Fruit fly (Drosophila melanogaster) whole organism, wandering third instar larva: ENCODE results near the gene CG34126.

Source experiments
- Abd-B ChIP-seq: fragments of >200 bp; optimal IDR thresholded peaks from 2 replicates; lab custom pipeline; 2017; ENCODE audit warnings: missing biosample characterization, missing genetic modification characterization
- CG32264 ChIP-seq: fragments of 200-800 bp; sonication (Bioruptor generic); optimal IDR thresholded peaks from 2 replicates; lab custom pipeline; 2016; ENCODE audit warnings: missing biosample characterization, missing genetic modification characterization
- CG9705 ChIP-seq: fragments of 200-800 bp; sonication (Bioruptor generic); optimal IDR thresholded peaks from 2 replicates; lab custom pipeline; 2018; ENCODE audit warnings: missing biosample characterization, mild to moderate bottlenecking, missing genetic modification characterization
- CrebA ChIP-seq: fragments of 200-800 bp; sonication (Bioruptor generic); optimal IDR thresholded peaks from 2 replicates; lab custom pipeline; 2016; ENCODE audit warnings: missing biosample characterization, mild to moderate bottlenecking, missing genetic modification characterization, borderline replicate concordance
- Dfd ChIP-seq: fragments of >200 bp; optimal IDR thresholded peaks from 2 replicates; lab custom pipeline; 2017; ENCODE audit warnings: missing biosample characterization, missing genetic modification characterization
- Dif ChIP-seq: fragments of 200-275, 200-300 bp; sonication (Bioruptor generic); optimal IDR thresholded peaks from 2 replicates; lab custom pipeline; 2018; ENCODE audit warnings: missing biosample characterization, missing genetic modification characterization; ENCODE audit not compliant: partially characterized antibody
- GATAd ChIP-seq: sonication (Bioruptor generic); optimal IDR thresholded peaks from 2 replicates; lab custom pipeline; 2016; ENCODE audit warnings: missing biosample characterization, missing genetic modification characterization
- Hnf4 ChIP-seq: fragments of 200-800 bp; sonication (Bioruptor generic); optimal IDR thresholded peaks from 2 replicates; lab custom pipeline; 2016; ENCODE audit warnings: missing biosample characterization, mild to moderate bottlenecking, missing genetic modification characterization
- Hr78 ChIP-seq: fragments of >200 bp; optimal IDR thresholded peaks from 2 replicates; lab custom pipeline; 2017; ENCODE audit warnings: missing biosample characterization, missing genetic modification characterization
- Hr83 ChIP-seq: fragments of 200-300 bp; sonication (Bioruptor generic); optimal IDR thresholded peaks from 2 replicates; lab custom pipeline; 2016; ENCODE audit warnings: missing biosample characterization, mild to moderate bottlenecking, missing genetic modification characterization, moderate library complexity; ENCODE audit not compliant: poor library complexity, severe bottlenecking
- Jra ChIP-seq: sonication (Bioruptor generic); optimal IDR thresholded peaks from 2 replicates; lab custom pipeline; 2016; ENCODE audit warnings: missing biosample characterization, missing genetic modification characterization
- Mio ChIP-seq: sonication (Bioruptor generic); optimal IDR thresholded peaks from 2 replicates; lab custom pipeline; 2016; ENCODE audit warnings: missing biosample characterization, missing genetic modification characterization
- OdsH ChIP-seq: fragments of 200-800 bp; sonication (Bioruptor generic); optimal IDR thresholded peaks from 2 replicates; lab custom pipeline; 2016; ENCODE audit warnings: missing biosample characterization, mild to moderate bottlenecking, missing genetic modification characterization
- Sp1 ChIP-seq: fragments of 200-800 bp; sonication (Bioruptor generic); optimal IDR thresholded peaks from 3 replicates; lab custom pipeline; 2019; ENCODE audit warnings: missing biosample characterization, mild to moderate bottlenecking, missing genetic modification characterization, moderate library complexity
- br ChIP-seq: fragments of 200-800 bp; sonication (Bioruptor generic); optimal IDR thresholded peaks from 2 replicates; lab custom pipeline; 2016; ENCODE audit warnings: missing biosample characterization, missing genetic modification characterization
- brk ChIP-seq: fragments of 200-800 bp; sonication (Bioruptor generic); optimal IDR thresholded peaks from 2 replicates; lab custom pipeline; 2016; ENCODE audit warnings: missing biosample characterization, mild to moderate bottlenecking, missing genetic modification characterization
- dl ChIP-seq, 2 experiments: fragments of 175-275, 200-275 bp in 1 of 2; fragments of 200-275 bp in 1 of 2; sonication (Bioruptor generic); optimal IDR thresholded peaks; lab custom pipeline; 2018; ENCODE audit warnings: mild to moderate bottlenecking in 2 of 2, missing biosample characterization in 2 of 2, missing genetic modification characterization in 2 of 2, moderate library complexity in 2 of 2; ENCODE audit not compliant: partially characterized antibody in 2 of 2, insufficient read depth in 1 of 2
- dmrt93B ChIP-seq: fragments of 200-800 bp; sonication (Bioruptor generic); optimal IDR thresholded peaks from 2 replicates; lab custom pipeline; 2018; ENCODE audit warnings: missing biosample characterization, mild to moderate bottlenecking, missing genetic modification characterization
- dsf ChIP-seq: sonication (Bioruptor generic); optimal IDR thresholded peaks from 2 replicates; lab custom pipeline; 2016; ENCODE audit warnings: missing biosample characterization, missing genetic modification characterization, borderline replicate concordance
- ey ChIP-seq: fragments of 200-800 bp; sonication (Bioruptor generic); optimal IDR thresholded peaks from 2 replicates; lab custom pipeline; 2016; ENCODE audit warnings: missing biosample characterization, missing genetic modification characterization
- foxo ChIP-seq, 2 experiments: fragments of 200-800 bp; sonication (Bioruptor generic); optimal IDR thresholded peaks; 2 replicates in 1 of 2; 3 replicates in 1 of 2; lab custom pipeline; 2016 to 2017; ENCODE audit warnings: missing biosample characterization in 2 of 2, missing genetic modification characterization in 2 of 2
- fru ChIP-seq: fragments of 200-800 bp; sonication (Bioruptor generic); optimal IDR thresholded peaks from 3 replicates; lab custom pipeline; 2016; ENCODE audit warnings: missing biosample characterization, mild to moderate bottlenecking, missing genetic modification characterization
- h ChIP-seq: fragments of 200-800 bp; sonication (Bioruptor generic); optimal IDR thresholded peaks from 3 replicates; lab custom pipeline; 2016; ENCODE audit warnings: missing biosample characterization, mild to moderate bottlenecking, missing genetic modification characterization
- jim ChIP-seq: fragments of 175-275, 200-325 bp; sonication (Bioruptor generic); optimal IDR thresholded peaks from 2 replicates; lab custom pipeline; 2016; ENCODE audit warnings: missing biosample characterization, mild to moderate bottlenecking, missing genetic modification characterization
- psq ChIP-seq: fragments of 200-800 bp; sonication (Bioruptor generic); optimal IDR thresholded peaks from 3 replicates; lab custom pipeline; 2017; ENCODE audit warnings: missing biosample characterization, mild to moderate bottlenecking, missing genetic modification characterization, moderate library complexity
- rgr ChIP-seq: fragments of 200-800 bp; sonication (Bioruptor generic); optimal IDR thresholded peaks from 3 replicates; lab custom pipeline; 2016; ENCODE audit warnings: missing biosample characterization, mild to moderate bottlenecking, missing genetic modification characterization
- sage ChIP-seq: fragments of 200-800 bp; sonication (Bioruptor generic); optimal IDR thresholded peaks from 2 replicates; lab custom pipeline; 2016; ENCODE audit warnings: missing biosample characterization, mild to moderate bottlenecking, missing genetic modification characterization
- sv ChIP-seq: fragments of 200-800 bp; sonication (Bioruptor generic); optimal IDR thresholded peaks from 3 replicates; lab custom pipeline; 2016; ENCODE audit warnings: missing biosample characterization, missing genetic modification characterization
- tai ChIP-seq: sonication (Bioruptor generic); optimal IDR thresholded peaks from 2 replicates; lab custom pipeline; 2016; ENCODE audit warnings: missing biosample characterization, missing genetic modification characterization
- woc ChIP-seq: sonication (Bioruptor generic); optimal IDR thresholded peaks from 2 replicates; lab custom pipeline; 2016; ENCODE audit warnings: missing biosample characterization, mild to moderate bottlenecking, missing genetic modification characterization

The CG34126 gene

DNA sequence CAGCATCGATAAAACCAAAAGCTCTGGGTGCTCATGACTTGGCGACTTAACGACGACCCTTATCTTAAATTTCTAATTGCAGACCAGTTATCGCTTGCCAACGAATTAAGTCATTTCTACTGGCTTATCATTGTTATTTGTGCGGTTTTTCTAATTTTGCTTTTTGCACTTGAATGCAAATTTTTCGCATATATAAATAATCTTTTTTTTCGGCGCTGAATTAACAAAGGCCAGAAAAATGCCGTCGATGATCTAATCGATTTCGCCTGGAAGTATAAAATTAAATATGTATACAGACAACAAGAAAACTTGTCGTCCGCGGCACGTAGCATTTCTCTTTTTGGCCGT lies 20.1 kb downstream of the CG34126 start:
- TF ChIP-seq brk (GFP tag; lab: Kevin White, UChicago), result peak; percentile 40
- TF ChIP-seq Hnf4 (GFP tag; lab: Kevin White, UChicago), result no peak
- TF ChIP-seq foxo (GFP tag; optimal IDR thresholded peaks at IDR 0.05; lab: Kevin White, UChicago), result peak in 1 of 2 experiments; percentile 34

DNA sequence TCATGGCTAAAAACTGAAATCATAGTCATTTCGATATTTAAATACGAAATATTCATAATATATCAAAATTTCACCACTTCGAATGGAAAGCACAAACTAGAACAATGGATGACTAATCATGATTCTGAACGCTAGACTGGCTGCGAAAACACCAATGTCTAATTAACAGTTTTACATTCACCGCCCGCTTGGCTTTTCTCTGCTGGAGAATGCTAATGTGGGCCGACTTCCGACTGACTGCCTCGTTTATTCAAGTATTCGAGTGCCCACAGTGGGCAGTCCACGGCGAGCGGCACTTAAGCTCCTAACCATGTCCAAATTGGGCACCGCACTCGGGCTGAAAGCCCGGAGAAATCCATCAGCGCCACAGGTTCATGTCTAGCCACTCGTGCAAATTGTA lies 20.6 kb downstream of the CG34126 start:
- TF ChIP-seq CG32264 (GFP tag; lab: Kevin White, UChicago) (no peak), Hr83 (GFP tag; lab: Kevin White, UChicago) (no peak), h (GFP tag; lab: Kevin White, UChicago) (no peak), woc (GFP tag; lab: Kevin White, UChicago) (no peak), sv (GFP tag; lab: Kevin White, UChicago) (no peak), dsf (GFP tag; lab: Kevin White, UChicago) (no peak), jim (GFP tag; lab: Kevin White, UChicago) (no peak), dl (GFP tag; optimal IDR thresholded peaks at IDR 0.05; lab: Kevin White, UChicago; ENCODE audit: insufficient read depth in 1 of 2, partially characterized antibody in 2 of 2) (no peak), rgr (GFP tag; lab: Kevin White, UChicago) (no peak), foxo (GFP tag; optimal IDR thresholded peaks at IDR 0.05; lab: Kevin White, UChicago) (no peak), Sp1 (GFP tag; lab: Kevin White, UChicago) (no peak), CrebA (GFP tag; lab: Kevin White, UChicago) (no peak), Abd-B (GFP tag; lab: Kevin White, UChicago) (no peak)

dm6 chr2L:5002711-5003402 lies 21.4 kb downstream of the CG34126 start:
- TF ChIP-seq sv (GFP tag; lab: Kevin White, UChicago) (no peak), CG32264 (GFP tag; lab: Kevin White, UChicago) (peak; percentile 14), CG9705 (no peak), rgr (GFP tag; lab: Kevin White, UChicago) (peak; percentile 73), Jra (peak; percentile 17), fru (GFP tag; lab: Kevin White, UChicago) (peak; percentile 72), br (GFP tag; lab: Kevin White, UChicago) (peak; percentile 62), tai (GFP tag; lab: Kevin White, UChicago) (peak; percentile 13), Dif (GFP tag; lab: Kevin White, UChicago) (no peak), OdsH (peak; percentile 81), Dfd (GFP tag; lab: Kevin White, UChicago) (no peak), sage (GFP tag; lab: Kevin White, UChicago) (no peak), Sp1 (GFP tag; lab: Kevin White, UChicago) (peak; percentile 46), h (GFP tag; lab: Kevin White, UChicago) (peak; percentile 78), dsf (GFP tag; lab: Kevin White, UChicago) (no peak), Mio (GFP tag; lab: Kevin White, UChicago) (no peak), woc (GFP tag; lab: Kevin White, UChicago) (peak; percentile 19), foxo (GFP tag; optimal IDR thresholded peaks at IDR 0.05; lab: Kevin White, UChicago) (peak in 1 of 2 experiments; percentile 75), GATAd (GFP tag; lab: Kevin White, UChicago) (no peak), ey (GFP tag; lab: Kevin White, UChicago) (peak; percentile 78), brk (GFP tag; lab: Kevin White, UChicago) (no peak), psq (peak; percentile 39), Hnf4 (GFP tag; lab: Kevin White, UChicago) (peak; percentile 61), dmrt93B (GFP tag; lab: Kevin White, UChicago) (no peak), Hr78 (GFP tag; lab: Kevin White, UChicago) (no peak), CrebA (GFP tag; lab: Kevin White, UChicago) (no peak)
